Worm (Caenorhabditis elegans): ENCODE results near the gene ZK945.4.

Gene ZK945.4

ce11 chrII:10093120-10093519, 12.4 kb downstream of the ZK945.4 start:
- TF ChIP-seq tbx-11 (GFP tag; IDR thresholded peaks at IDR 0.05) (no peak), flt-1 (GFP tag; IDR thresholded peaks at IDR 0.05) (no peak), B0310.2 (tag; optimal IDR thresholded peaks at IDR 0.05) (no peak)

- no peak for TF ChIP-seq hmbx-1 (tag; optimal IDR thresholded peaks at IDR 0.05)
- TF ChIP-seq hnd-1 (tag; optimal IDR thresholded peaks at IDR 0.05) = no peak
- no peak for TF ChIP-seq tra-4 (tag; optimal IDR thresholded peaks at IDR 0.05)
- no peak for TF ChIP-seq ets-7 (tag; optimal IDR thresholded peaks at IDR 0.05)
- TF ChIP-seq flt-1 (GFP tag; IDR thresholded peaks at IDR 0.05) = no peak
- no peak for TF ChIP-seq tbx-37 (GFP tag; conservative IDR thresholded peaks at IDR 0.05)
- no peak for TF ChIP-seq scrt-1 (GFP tag; IDR thresholded peaks at IDR 0.05)
- TF ChIP-seq ama-1 (optimal IDR thresholded peaks at IDR 0.05) = no peak
- no peak for TF ChIP-seq ceh-36 (tag; optimal IDR thresholded peaks at IDR 0.05)
- TF ChIP-seq B0310.2 (tag; optimal IDR thresholded peaks at IDR 0.05) = no peak
- TF ChIP-seq pes-1 (GFP tag; IDR thresholded peaks at IDR 0.05) = no peak
- TF ChIP-seq aly-1 (tag; optimal IDR thresholded peaks at IDR 0.05) = no peak
- no peak for TF ChIP-seq tbx-11 (GFP tag; IDR thresholded peaks at IDR 0.05)
- TF ChIP-seq ceh-13 (GFP tag; optimal IDR thresholded peaks at IDR 0.05) = no peak
- no peak for TF ChIP-seq sea-1 (GFP tag; conservative IDR thresholded peaks at IDR 0.05)
- TF ChIP-seq hmg-4 (GFP tag; optimal IDR thresholded peaks at IDR 0.05) = no peak
- TF ChIP-seq F13C5.2 (tag; optimal IDR thresholded peaks at IDR 0.05) = no peak
Measured at ce11 chrII:10084482-10084881, 21.0 kb downstream of the ZK945.4 start.

- TF ChIP-seq hnd-1 (tag; optimal IDR thresholded peaks at IDR 0.05) = no peak
- TF ChIP-seq aly-1 (tag; optimal IDR thresholded peaks at IDR 0.05) = no peak
- peak; percentile 67 for TF ChIP-seq hmg-4 (GFP tag; optimal IDR thresholded peaks at IDR 0.05)
- TF ChIP-seq pes-1 (GFP tag; IDR thresholded peaks at IDR 0.05) = peak; percentile 49; the same call in 1 of the 2 replicates
- peak; percentile 29 for TF ChIP-seq B0310.2 (tag; optimal IDR thresholded peaks at IDR 0.05)
Measured at ce11 chrII:10075794-10076193, 29.7 kb downstream of the ZK945.4 start.

ce11 chrII:10073986-10074385, 31.5 kb downstream of the ZK945.4 start:
- TF ChIP-seq tbx-37 (GFP tag; conservative IDR thresholded peaks at IDR 0.05) = no peak
- no peak for TF ChIP-seq ets-7 (tag; optimal IDR thresholded peaks at IDR 0.05)
- TF ChIP-seq pes-1 (GFP tag; IDR thresholded peaks at IDR 0.05) = no peak
- TF ChIP-seq ceh-13 (GFP tag; optimal IDR thresholded peaks at IDR 0.05) = no peak
- no peak for TF ChIP-seq hnd-1 (tag; optimal IDR thresholded peaks at IDR 0.05)
- no peak for TF ChIP-seq F13C5.2 (tag; optimal IDR thresholded peaks at IDR 0.05)
- TF ChIP-seq scrt-1 (GFP tag; IDR thresholded peaks at IDR 0.05) = no peak
- no peak for TF ChIP-seq aly-1 (tag; optimal IDR thresholded peaks at IDR 0.05)
- no peak for TF ChIP-seq hmbx-1 (tag; optimal IDR thresholded peaks at IDR 0.05)
- no peak for TF ChIP-seq ceh-36 (tag; optimal IDR thresholded peaks at IDR 0.05)
- no peak for TF ChIP-seq B0310.2 (tag; optimal IDR thresholded peaks at IDR 0.05)

ce11 chrII:10067817-10068216, 37.7 kb downstream of the ZK945.4 start, which contains the start of gene die-1:
Gene die-1, minus strand, starts transcription at chrII:10067917.
- TF ChIP-seq hmg-4 (GFP tag; optimal IDR thresholded peaks at IDR 0.05) = no peak
- no peak for TF ChIP-seq ets-7 (tag; optimal IDR thresholded peaks at IDR 0.05)
- no peak for TF ChIP-seq hnd-1 (tag; optimal IDR thresholded peaks at IDR 0.05)
- TF ChIP-seq tra-4 (tag; optimal IDR thresholded peaks at IDR 0.05) = no peak
- no peak for TF ChIP-seq ceh-13 (GFP tag; optimal IDR thresholded peaks at IDR 0.05)
- no peak for TF ChIP-seq B0310.2 (tag; optimal IDR thresholded peaks at IDR 0.05)
- TF ChIP-seq tbx-11 (GFP tag; IDR thresholded peaks at IDR 0.05) = no peak
- no peak for TF ChIP-seq flt-1 (GFP tag; IDR thresholded peaks at IDR 0.05)
- TF ChIP-seq ama-1 (optimal IDR thresholded peaks at IDR 0.05) = no peak
- TF ChIP-seq aly-1 (tag; optimal IDR thresholded peaks at IDR 0.05) = no peak
- no peak for TF ChIP-seq ceh-36 (tag; optimal IDR thresholded peaks at IDR 0.05)
- TF ChIP-seq pes-1 (GFP tag; IDR thresholded peaks at IDR 0.05) = no peak
- no peak for TF ChIP-seq scrt-1 (GFP tag; IDR thresholded peaks at IDR 0.05)
- no peak for TF ChIP-seq sea-1 (GFP tag; conservative IDR thresholded peaks at IDR 0.05)
- TF ChIP-seq hmbx-1 (tag; optimal IDR thresholded peaks at IDR 0.05) = no peak
- TF ChIP-seq tbx-37 (GFP tag; conservative IDR thresholded peaks at IDR 0.05) = no peak
- TF ChIP-seq F13C5.2 (tag; optimal IDR thresholded peaks at IDR 0.05) = no peak

ce11 chrII:10065472-10065871, 40.0 kb downstream of the ZK945.4 start:
- TF ChIP-seq tbx-37 (GFP tag; conservative IDR thresholded peaks at IDR 0.05) = no peak
- no peak for TF ChIP-seq ceh-13 (GFP tag; optimal IDR thresholded peaks at IDR 0.05)
- 0 out of 2 replicates have a peak, but pooled peaks have one; percentile 43 for TF ChIP-seq scrt-1 (GFP tag; IDR thresholded peaks at IDR 0.05)
- TF ChIP-seq hmg-4 (GFP tag; optimal IDR thresholded peaks at IDR 0.05) = peak; percentile 83
- TF ChIP-seq flt-1 (GFP tag; IDR thresholded peaks at IDR 0.05) = peak; percentile 49; the same call in 1 of the 2 replicates
- peak; percentile 5 for TF ChIP-seq ceh-36 (tag; optimal IDR thresholded peaks at IDR 0.05)
- TF ChIP-seq ama-1 (optimal IDR thresholded peaks at IDR 0.05) = no peak
- TF ChIP-seq tbx-11 (GFP tag; IDR thresholded peaks at IDR 0.05) = no peak
- TF ChIP-seq sea-1 (GFP tag; conservative IDR thresholded peaks at IDR 0.05) = 0 out of 2 replicates have a peak, but pooled peaks have one; percentile 46
- peak; percentile 55 for TF ChIP-seq pes-1 (GFP tag; IDR thresholded peaks at IDR 0.05)

- TF ChIP-seq ceh-36 (tag; optimal IDR thresholded peaks at IDR 0.05) (no peak), tra-4 (tag; optimal IDR thresholded peaks at IDR 0.05) (no peak), tbx-37 (GFP tag; conservative IDR thresholded peaks at IDR 0.05) (no peak), pes-1 (GFP tag; IDR thresholded peaks at IDR 0.05) (no peak), hmbx-1 (tag; optimal IDR thresholded peaks at IDR 0.05) (no peak), scrt-1 (GFP tag; IDR thresholded peaks at IDR 0.05) (no peak), F13C5.2 (tag; optimal IDR thresholded peaks at IDR 0.05) (no peak), hnd-1 (tag; optimal IDR thresholded peaks at IDR 0.05) (no peak), tbx-11 (GFP tag; IDR thresholded peaks at IDR 0.05) (no peak), ama-1 (optimal IDR thresholded peaks at IDR 0.05) (no peak), flt-1 (GFP tag; IDR thresholded peaks at IDR 0.05) (no peak)
Measured at ce11 chrII:10060508-10060907, 45.0 kb downstream of the ZK945.4 start, which contains the start of gene stg-1. Gene stg-1, minus strand, starts transcription at chrII:10060660.

ce11 chrII:10056545-10057038, 48.9 kb downstream of the ZK945.4 start, which contains the start of gene C18D1.2:
Gene C18D1.2, plus strand, starts transcription at chrII:10056988.
- no peak for TF ChIP-seq tbx-11 (GFP tag; IDR thresholded peaks at IDR 0.05)
- TF ChIP-seq ceh-13 (GFP tag; optimal IDR thresholded peaks at IDR 0.05) = no peak
- no peak for TF ChIP-seq ama-1 (optimal IDR thresholded peaks at IDR 0.05)
- TF ChIP-seq hmbx-1 (tag; optimal IDR thresholded peaks at IDR 0.05) = no peak
- no peak for TF ChIP-seq hnd-1 (tag; optimal IDR thresholded peaks at IDR 0.05)
- TF ChIP-seq B0310.2 (tag; optimal IDR thresholded peaks at IDR 0.05) = no peak
- no peak for TF ChIP-seq pes-1 (GFP tag; IDR thresholded peaks at IDR 0.05)
- TF ChIP-seq ceh-36 (tag; optimal IDR thresholded peaks at IDR 0.05) = no peak
- TF ChIP-seq tra-4 (tag; optimal IDR thresholded peaks at IDR 0.05) = no peak
- no peak for TF ChIP-seq flt-1 (GFP tag; IDR thresholded peaks at IDR 0.05)
- TF ChIP-seq hmg-4 (GFP tag; optimal IDR thresholded peaks at IDR 0.05) = no peak
- TF ChIP-seq aly-1 (tag; optimal IDR thresholded peaks at IDR 0.05) = no peak
- no peak for TF ChIP-seq F13C5.2 (tag; optimal IDR thresholded peaks at IDR 0.05)
- no peak for TF ChIP-seq scrt-1 (GFP tag; IDR thresholded peaks at IDR 0.05)
- no peak for TF ChIP-seq sea-1 (GFP tag; conservative IDR thresholded peaks at IDR 0.05)
